Worm (Caenorhabditis elegans) whole organism, L4 larva: ENCODE results near the gene ech-9.

Experiments used
- lsy-2 ChIP-seq, 2 experiments: fragments of 150-350 bp in 1 of 2; sonication (generic microtip) in 1 of 2; optimal IDR thresholded peaks; 2 replicates each; lab custom pipeline; 2014 to 2017; ENCODE audit warnings: missing biosample characterization in 2 of 2, missing genetic modification characterization in 2 of 2
- nhr-237 ChIP-seq: sonication (generic microtip); optimal IDR thresholded peaks from 2 replicates; lab custom pipeline; 2017; ENCODE audit warnings: missing biosample characterization, missing genetic modification characterization
- nhr-25 ChIP-seq: sonication (generic microtip); optimal IDR thresholded peaks from 2 replicates; lab custom pipeline; 2017; ENCODE audit warnings: missing genetic modification characterization, mild to moderate bottlenecking, missing compliant biosample characterization, antibody characterized with exemption, moderate library complexity, borderline replicate concordance; ENCODE audit not compliant: insufficient read depth
- nhr-77 ChIP-seq: fragments of 150-350 bp; optimal IDR thresholded peaks from 2 replicates; lab custom pipeline; 2014; ENCODE audit warnings: missing biosample characterization, missing genetic modification characterization
- unc-39 ChIP-seq: sonication (generic microtip); optimal IDR thresholded peaks from 2 replicates; lab custom pipeline; 2017; ENCODE audit warnings: missing biosample characterization, missing genetic modification characterization

DNA sequence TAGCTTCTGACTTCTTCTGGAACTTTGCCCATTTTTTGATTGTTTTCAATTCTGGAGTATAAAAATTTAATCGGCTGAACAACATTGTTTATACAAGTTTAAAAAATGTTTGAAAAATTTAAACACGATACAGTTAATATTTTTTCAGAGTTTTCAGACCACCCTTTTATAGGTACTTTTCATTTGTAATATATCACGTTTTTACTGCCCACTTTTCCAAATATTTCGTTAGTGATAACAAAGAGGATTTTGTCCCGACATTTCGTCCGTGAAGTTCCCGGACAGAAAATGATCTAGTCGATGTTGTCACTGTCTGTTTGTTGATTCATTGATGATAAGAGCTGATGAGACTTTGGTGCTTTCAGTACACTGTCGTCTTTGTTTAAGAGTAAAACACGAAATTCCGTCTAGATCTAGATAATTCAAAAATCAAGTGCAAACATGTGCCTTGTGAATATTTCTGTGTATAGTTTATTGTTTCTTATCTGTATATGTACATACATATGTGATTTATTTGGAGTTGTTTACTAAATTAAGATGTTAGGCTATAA, at the start of gene ech-9:
- TF ChIP-seq nhr-77 (tag; lab: Kevin White, UChicago), result no peak
- no peak for TF ChIP-seq nhr-237 (tag; lab: Kevin White, UChicago)
- TF ChIP-seq unc-39 (tag; lab: Kevin White, UChicago), result no peak
- no peak for TF ChIP-seq nhr-25
- no peak for TF ChIP-seq lsy-2 (tag; optimal IDR thresholded peaks at IDR 0.05; lab: Kevin White, UChicago)
